Fruit fly (Drosophila melanogaster): Measurements from ENCODE around the gene HtrA2.

dm6 chr3R:14486469-14486868 lies 25.0 kb downstream of the HtrA2 start:
- TF ChIP-seq CG8301 (tag; optimal IDR thresholded peaks at IDR 0.05), result peak; percentile 72
- peak; percentile 81 for TF ChIP-seq Ets98B (GFP tag; IDR thresholded peaks at IDR 0.05)
- TF ChIP-seq Pif1B (GFP tag; optimal IDR thresholded peaks at IDR 0.05), result peak; percentile 17
- no peak for TF ChIP-seq CG8159 (tag; optimal IDR thresholded peaks at IDR 0.05)

Measured in whole organism, pupa.